Fruit fly (Drosophila melanogaster): ENCODE results near the gene GstD9.

The GstD9 gene

dm6 chr3R:12408160-12408559, 40.8 kb upstream of the GstD9 start, which contains the start of gene CG5196 (continued):
- TF ChIP-seq ken (GFP tag; IDR thresholded peaks at IDR 0.05), result no peak
- TF ChIP-seq gsb-n (tag; optimal IDR thresholded peaks at IDR 0.05), result peak; percentile 20
- no peak for TF ChIP-seq Eip74EF (GFP tag; optimal IDR thresholded peaks at IDR 0.05)
- no peak for TF ChIP-seq oc (tag; optimal IDR thresholded peaks at IDR 0.05)
- no peak; the same call in 1 of the 2 replicates for TF ChIP-seq CG14014 (GFP tag; IDR thresholded peaks at IDR 0.05)
- TF ChIP-seq Asciz (GFP tag; optimal IDR thresholded peaks at IDR 0.05), result no peak
- peak; percentile 94 for TF ChIP-seq stwl (tag; optimal IDR thresholded peaks at IDR 0.05)
- no peak for TF ChIP-seq CG1647 (GFP tag; optimal IDR thresholded peaks at IDR 0.05)
- no peak for TF ChIP-seq CG1024 (GFP tag; IDR thresholded peaks at IDR 0.05)
- no peak for TF ChIP-seq C15 (GFP tag; IDR thresholded peaks at IDR 0.05)
- TF ChIP-seq CG10979 (tag; optimal IDR thresholded peaks at IDR 0.05), result peak; percentile 11
- no peak for TF ChIP-seq scrt (GFP tag; optimal IDR thresholded peaks at IDR 0.05)
- no peak for TF ChIP-seq jigr1 (GFP tag; IDR thresholded peaks at IDR 0.05)
- TF ChIP-seq CG11695 (GFP tag; IDR thresholded peaks at IDR 0.05), result no peak
- TF ChIP-seq so (GFP tag; IDR thresholded peaks at IDR 0.05), result 0 out of 3 replicates have a peak, but pooled peaks have one; percentile 25
- TF ChIP-seq dimm (GFP tag; IDR thresholded peaks at IDR 0.05), result no peak
- TF ChIP-seq CG31224 (GFP tag; IDR thresholded peaks at IDR 0.05), result no peak
- TF ChIP-seq CG17568 (GFP tag; optimal IDR thresholded peaks at IDR 0.05), result no peak
- no peak for TF ChIP-seq tio (GFP tag; optimal IDR thresholded peaks at IDR 0.05)
- TF ChIP-seq CG10267 (tag; optimal IDR thresholded peaks at IDR 0.05), result peak; percentile 62
- peak; percentile 26 for TF ChIP-seq pb (GFP tag; optimal IDR thresholded peaks at IDR 0.05)
- TF ChIP-seq pzg (GFP tag; optimal IDR thresholded peaks at IDR 0.05), result peak; percentile 86
- TF ChIP-seq CTCF (GFP tag; optimal IDR thresholded peaks at IDR 0.05), result peak; percentile 8
- no peak for TF ChIP-seq Hr78 (GFP tag; optimal IDR thresholded peaks at IDR 0.05)
- no peak for TF ChIP-seq CG18262 (tag; optimal IDR thresholded peaks at IDR 0.05)
- no peak for TF ChIP-seq CG8290 (GFP tag; optimal IDR thresholded peaks at IDR 0.05)
- no peak for TF ChIP-seq CG8290 (tag; optimal IDR thresholded peaks at IDR 0.05)
- TF ChIP-seq jumu (GFP tag; optimal IDR thresholded peaks at IDR 0.05), result peak; percentile 5
- TF ChIP-seq klu (GFP tag; IDR thresholded peaks at IDR 0.05), result no peak
- no peak for TF ChIP-seq CG2678 (tag; optimal IDR thresholded peaks at IDR 0.05)
- TF ChIP-seq fd64A (GFP tag; optimal IDR thresholded peaks at IDR 0.05), result no peak
- peak; percentile 40 for TF ChIP-seq PHDP (tag; optimal IDR thresholded peaks at IDR 0.05)
- no peak for TF ChIP-seq NC2α (GFP tag; optimal IDR thresholded peaks at IDR 0.05)
- TF ChIP-seq CG12659 (GFP tag; optimal IDR thresholded peaks at IDR 0.05), result peak; percentile 78
- no peak for TF ChIP-seq CG32767 (GFP tag; IDR thresholded peaks at IDR 0.05)
- TF ChIP-seq run (tag; optimal IDR thresholded peaks at IDR 0.05), result no peak
- peak; percentile 60 for TF ChIP-seq sna (GFP tag; IDR thresholded peaks at IDR 0.05; ENCODE audit: partially characterized antibody)
- no peak for TF ChIP-seq CG1602 (GFP tag; optimal IDR thresholded peaks at IDR 0.05)
- TF ChIP-seq sima (GFP tag; optimal IDR thresholded peaks at IDR 0.05), result no peak
- no peak for TF ChIP-seq Blimp-1 (GFP tag; optimal IDR thresholded peaks at IDR 0.05)
- TF ChIP-seq sisA (GFP tag; IDR thresholded peaks at IDR 0.05), result no peak
- TF ChIP-seq CG30020 (tag; optimal IDR thresholded peaks at IDR 0.05), result peak; percentile 61
- TF ChIP-seq Sry-δ (GFP tag; optimal IDR thresholded peaks at IDR 0.05), result peak; percentile 56
- peak; percentile 43 for TF ChIP-seq Dek (tag; optimal IDR thresholded peaks at IDR 0.05)
- peak; percentile 49 for TF ChIP-seq Lhr (GFP tag; optimal IDR thresholded peaks at IDR 0.05)
- TF ChIP-seq en (GFP tag; optimal IDR thresholded peaks at IDR 0.05), result no peak
- TF ChIP-seq Fer2 (tag; optimal IDR thresholded peaks at IDR 0.05), result no peak
- no peak for TF ChIP-seq fu2 (GFP tag; optimal IDR thresholded peaks at IDR 0.05)
- no peak for TF ChIP-seq ac (GFP tag; optimal IDR thresholded peaks at IDR 0.05)
- TF ChIP-seq CG2889 (GFP tag; IDR thresholded peaks at IDR 0.05), result no peak
- no peak for TF ChIP-seq twi (tag; optimal IDR thresholded peaks at IDR 0.05)
- no peak for TF ChIP-seq ttk (GFP tag; IDR thresholded peaks at IDR 0.05)
